Worm (Caenorhabditis elegans) whole organism, late embryonic: ENCODE data around the gene B0393.5.

Source experiments
- K02D7.2 ChIP-seq: sonication (generic microtip); optimal IDR thresholded peaks from 2 replicates; lab custom pipeline; 2017; ENCODE audit warnings: mild to moderate bottlenecking, missing genetic modification characterization, missing compliant biosample characterization
- ceh-34 ChIP-seq: sonication (generic microtip); optimal IDR thresholded peaks from 2 replicates; lab custom pipeline; 2016; ENCODE audit warnings: mild to moderate bottlenecking, missing genetic modification characterization, missing compliant biosample characterization
- pax-1 ChIP-seq: fragments of 150-350 bp; optimal IDR thresholded peaks from 2 replicates; lab custom pipeline; 2014; ENCODE audit warnings: missing biosample characterization, missing genetic modification characterization
- pha-4 ChIP-seq: fragments of 150-350 bp; optimal IDR thresholded peaks from 2 replicates; lab custom pipeline; 2018; ENCODE audit warnings: missing biosample characterization, missing genetic modification reagents, missing genetic modification characterization
- tbx-7 ChIP-seq: sonication (generic microtip); optimal IDR thresholded peaks from 2 replicates; lab custom pipeline; 2016; ENCODE audit warnings: missing genotype, missing genetic modification characterization, missing compliant biosample characterization

DNA sequence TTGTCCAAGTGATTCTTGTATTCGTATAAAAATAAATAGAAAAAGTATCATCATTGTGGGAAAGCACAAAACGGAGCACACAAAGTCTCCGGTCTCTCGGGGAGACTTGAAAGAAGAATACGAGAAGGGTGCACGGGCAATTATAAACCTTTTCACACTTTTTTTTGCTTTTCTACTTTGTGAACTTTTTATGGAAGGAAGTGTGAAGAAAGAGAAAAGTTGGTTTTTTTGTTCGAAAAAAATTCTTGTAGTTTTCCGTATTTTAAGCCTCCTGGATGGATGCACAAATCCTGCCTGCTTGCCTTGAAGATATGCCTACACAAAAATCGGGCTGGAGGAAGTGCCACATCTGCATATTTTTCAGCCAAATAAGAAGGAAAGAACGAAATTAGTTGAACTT lies 12.4 kb downstream of the B0393.5 start, which contains the start of gene B0393.7:
- TF ChIP-seq ceh-34 (no peak), pha-4 (tag; lab: Kevin White, UChicago) (no peak), pax-1 (tag; lab: Kevin White, UChicago) (no peak), tbx-7 (tag; lab: Kevin White, UChicago) (no peak), K02D7.2 (tag; lab: Kevin White, UChicago) (no peak)
